Worm (Caenorhabditis elegans) whole organism, young adult: ENCODE data around the gene F59B10.5.

ENCODE experiments used
- D2030.7 ChIP-seq: fragments of 200-800 bp; sonication (Bioruptor generic); IDR thresholded peaks from 2 replicates; pipeline ENCODE4 v1.3.6; 2022; ENCODE audit warnings: missing genetic modification reagents, missing genetic modification characterization, missing compliant biosample characterization
- F55B11.4 ChIP-seq: sonication (generic microtip); optimal IDR thresholded peaks from 2 replicates; lab custom pipeline; 2016; ENCODE audit warnings: missing compliant biosample characterization, missing genetic modification characterization, borderline replicate concordance; ENCODE audit not compliant: insufficient read depth
- F57A8.1 ChIP-seq: fragments of 200-800 bp; sonication (Bioruptor generic); optimal IDR thresholded peaks from 2 replicates; lab custom pipeline; 2018; ENCODE audit warnings: mild to moderate bottlenecking, missing genetic modification characterization, moderate library complexity, missing compliant biosample characterization
- K11D2.4 ChIP-seq: fragments of 200-800 bp; sonication (Bioruptor generic); IDR thresholded peaks from 2 replicates; pipeline ENCODE4 v1.3.6; 2022; ENCODE audit warnings: missing genetic modification reagents, missing genetic modification characterization, missing compliant biosample characterization
- K12H6.12 ChIP-seq: fragments of 200-800 bp; sonication (Bioruptor generic); optimal IDR thresholded peaks from 2 replicates; lab custom pipeline; 2018; ENCODE audit warnings: mild to moderate bottlenecking, missing genetic modification characterization, missing compliant biosample characterization
- T07F8.4 ChIP-seq: sonication (generic microtip); optimal IDR thresholded peaks from 2 replicates; lab custom pipeline; 2016; ENCODE audit warnings: mild to moderate bottlenecking, missing genetic modification characterization, moderate library complexity, missing compliant biosample characterization
- T26A5.8 ChIP-seq: sonication (generic microtip); optimal IDR thresholded peaks from 2 replicates; lab custom pipeline; 2016; ENCODE audit warnings: missing genetic modification characterization, missing compliant biosample characterization
- Y56A3A.18 ChIP-seq: fragments of 200-800 bp; sonication (Bioruptor generic); IDR thresholded peaks from 2 replicates; pipeline ENCODE4 v1.3.6; 2022; ENCODE audit warnings: missing genetic modification reagents, missing genetic modification characterization, missing compliant biosample characterization
- Y67H2A.10 ChIP-seq: fragments of 200-800 bp; sonication (Bioruptor generic); conservative IDR thresholded peaks from 2 replicates; pipeline ENCODE4 v1.3.6; 2022; ENCODE audit warnings: missing genetic modification reagents, missing genetic modification characterization, missing compliant biosample characterization
- Y95B8A.8 ChIP-seq: fragments of 200-800 bp; sonication (Bioruptor generic); IDR thresholded peaks from 2 replicates; pipeline ENCODE4 v1.3.6; 2022; ENCODE audit warnings: missing genetic modification reagents, missing genetic modification characterization, missing compliant biosample characterization
- ZK185.1 ChIP-seq: sonication (generic microtip); optimal IDR thresholded peaks from 2 replicates; lab custom pipeline; 2016; ENCODE audit warnings: mild to moderate bottlenecking, missing genetic modification characterization, missing compliant biosample characterization; ENCODE audit not compliant: poor library complexity, severe bottlenecking
- atf-7 ChIP-seq: sonication (generic microtip); optimal IDR thresholded peaks from 2 replicates; lab custom pipeline; 2017; ENCODE audit warnings: mild to moderate bottlenecking, missing genetic modification characterization, missing compliant biosample characterization
- athp-1 ChIP-seq: sonication (generic microtip); optimal IDR thresholded peaks from 2 replicates; lab custom pipeline; 2017; ENCODE audit warnings: mild to moderate bottlenecking, missing genetic modification characterization, missing compliant biosample characterization
- cebp-1 ChIP-seq, 2 experiments: fragments of 200-800 bp in 1 of 2; sonication (Bioruptor generic) in 1 of 2; sonication (generic microtip) in 1 of 2; IDR thresholded peaks in 1 of 2; optimal IDR thresholded peaks in 1 of 2; 2 replicates each; pipeline versions ENCODE4 v1.3.6 to Lab custom; 2017 to 2022; ENCODE audit warnings: missing compliant biosample characterization in 2 of 2, missing genetic modification characterization in 2 of 2, mild to moderate bottlenecking in 1 of 2, missing genetic modification reagents in 1 of 2, moderate library complexity in 1 of 2
- ceh-58 ChIP-seq: fragments of 200-800 bp; sonication (Bioruptor generic); IDR thresholded peaks from 2 replicates; pipeline ENCODE4 v1.3.6; 2022; ENCODE audit warnings: missing genetic modification characterization, missing compliant biosample characterization
- chd-7 ChIP-seq: sonication (generic microtip); optimal IDR thresholded peaks from 2 replicates; lab custom pipeline; 2016; ENCODE audit warnings: mild to moderate bottlenecking, missing genetic modification characterization, moderate library complexity, missing compliant biosample characterization
- die-1 ChIP-seq: sonication (generic microtip); optimal IDR thresholded peaks from 2 replicates; lab custom pipeline; 2016; ENCODE audit warnings: missing genotype, mild to moderate bottlenecking, missing genetic modification characterization, missing compliant biosample characterization
- hrde-1 ChIP-seq: sonication (generic microtip); optimal IDR thresholded peaks from 2 replicates; lab custom pipeline; 2016; ENCODE audit warnings: missing genetic modification characterization, mild to moderate bottlenecking, missing compliant biosample characterization, moderate library complexity, missing genotype, missing genetic modification reagents, borderline replicate concordance
- lag-1 ChIP-seq: fragments of 200-800 bp; sonication (Bioruptor generic); IDR thresholded peaks from 2 replicates; pipeline ENCODE4 v1.3.6; 2022; ENCODE audit warnings: missing genetic modification reagents, missing genetic modification characterization, missing compliant biosample characterization
- let-607 ChIP-seq, 2 experiments: fragments of 200-800 bp in 1 of 2; sonication (Bioruptor generic) in 1 of 2; sonication (generic microtip) in 1 of 2; optimal IDR thresholded peaks; 2 replicates each; lab custom pipeline; 2016 to 2018; ENCODE audit warnings: mild to moderate bottlenecking in 2 of 2, missing compliant biosample characterization in 2 of 2, missing genetic modification characterization in 2 of 2, moderate library complexity in 2 of 2, missing genotype in 1 of 2
- lin-40 ChIP-seq: sonication (generic microtip); optimal IDR thresholded peaks from 2 replicates; lab custom pipeline; 2016; ENCODE audit warnings: missing genetic modification characterization, mild to moderate bottlenecking, missing compliant biosample characterization, missing genotype, missing genetic modification reagents
- lin-54 ChIP-seq: fragments of 200-800 bp; sonication (Bioruptor generic); optimal IDR thresholded peaks from 2 replicates; lab custom pipeline; 2018; ENCODE audit warnings: mild to moderate bottlenecking, missing genetic modification characterization, missing compliant biosample characterization
- lsl-1 ChIP-seq: fragments of 200-800 bp; sonication (Bioruptor generic); optimal IDR thresholded peaks from 2 replicates; lab custom pipeline; 2018; ENCODE audit warnings: mild to moderate bottlenecking, missing genetic modification characterization, moderate library complexity, missing compliant biosample characterization
- madf-6 ChIP-seq: fragments of 200-800 bp; sonication (Bioruptor generic); IDR thresholded peaks from 2 replicates; pipeline ENCODE4 v1.3.6; 2022; ENCODE audit warnings: missing genetic modification reagents, missing genetic modification characterization, missing compliant biosample characterization
- madf-8 ChIP-seq: fragments of 200-800 bp; sonication (Bioruptor generic); conservative IDR thresholded peaks from 2 replicates; pipeline ENCODE4 v1.3.6; 2022; ENCODE audit warnings: missing genetic modification reagents, missing genetic modification characterization, missing compliant biosample characterization
- nfya-1 ChIP-seq: sonication (generic microtip); optimal IDR thresholded peaks from 2 replicates; lab custom pipeline; 2017; ENCODE audit warnings: antibody characterized with exemption, missing compliant biosample characterization, missing genetic modification characterization, borderline replicate concordance; ENCODE audit not compliant: insufficient read depth
- nfya-2 ChIP-seq: fragments of 200-800 bp; sonication (Bioruptor generic); IDR thresholded peaks from 2 replicates; pipeline ENCODE4 v1.3.6; 2022; ENCODE audit warnings: missing genetic modification reagents, missing genetic modification characterization, missing compliant biosample characterization
- nhr-120 ChIP-seq: fragments of 200-800 bp; sonication (Bioruptor generic); IDR thresholded peaks from 2 replicates; pipeline ENCODE4 v1.3.6; 2022; ENCODE audit warnings: missing genetic modification characterization, missing compliant biosample characterization
- nhr-179 ChIP-seq: sonication (generic microtip); optimal IDR thresholded peaks from 2 replicates; lab custom pipeline; 2016; ENCODE audit warnings: mild to moderate bottlenecking, missing genetic modification characterization, missing compliant biosample characterization
- nhr-27 ChIP-seq: fragments of 200-800 bp; sonication (Bioruptor generic); optimal IDR thresholded peaks from 2 replicates; lab custom pipeline; 2018; ENCODE audit warnings: mild to moderate bottlenecking, missing genetic modification characterization, moderate library complexity, missing compliant biosample characterization
- nhr-80 ChIP-seq: sonication (generic microtip); optimal IDR thresholded peaks from 2 replicates; lab custom pipeline; 2016; ENCODE audit warnings: missing genetic modification characterization, missing compliant biosample characterization
- pbrm-1 ChIP-seq: fragments of 200-800 bp; sonication (Bioruptor generic); IDR thresholded peaks from 2 replicates; pipeline ENCODE4 v1.3.6; 2022; ENCODE audit warnings: missing genetic modification reagents, missing genetic modification characterization, missing compliant biosample characterization
- rcor-1 ChIP-seq: fragments of 200-800 bp; sonication (Bioruptor generic); IDR thresholded peaks from 2 replicates; pipeline ENCODE4 v1.3.6; 2022; ENCODE audit warnings: missing genetic modification reagents, missing genetic modification characterization, missing compliant biosample characterization
- rec-8 ChIP-seq, 2 experiments: sonication (generic microtip); optimal IDR thresholded peaks; 2 replicates each; lab custom pipeline; 2016; ENCODE audit warnings: mild to moderate bottlenecking in 2 of 2, missing genetic modification characterization in 2 of 2, missing genetic modification reagents in 2 of 2, missing genotype in 2 of 2, missing biosample characterization in 1 of 2, missing compliant biosample characterization in 1 of 2, moderate library complexity in 1 of 2
- snpc-1.1 ChIP-seq: sonication (generic microtip); optimal IDR thresholded peaks from 2 replicates; lab custom pipeline; 2017; ENCODE audit warnings: missing genetic modification characterization, mild to moderate bottlenecking, missing compliant biosample characterization, antibody characterized with exemption, moderate library complexity, missing genotype, missing genetic modification reagents; ENCODE audit not compliant: insufficient read depth
- tbp1 ChIP-seq: fragments of 200-800 bp; sonication (Bioruptor generic); optimal IDR thresholded peaks from 2 replicates; lab custom pipeline; 2018; ENCODE audit warnings: mild to moderate bottlenecking, missing genetic modification characterization, missing compliant biosample characterization
- tbx-9 ChIP-seq: sonication (generic microtip); optimal IDR thresholded peaks from 2 replicates; lab custom pipeline; 2016; ENCODE audit warnings: borderline replicate concordance, missing genetic modification characterization, inconsistent platforms, missing compliant biosample characterization
- unc-130 ChIP-seq: sonication (generic microtip); optimal IDR thresholded peaks from 2 replicates; lab custom pipeline; 2016; ENCODE audit warnings: missing genetic modification reagents, missing genetic modification characterization, missing compliant biosample characterization
- zfh-2 ChIP-seq: fragments of 200-800 bp; sonication (Bioruptor generic); conservative IDR thresholded peaks from 2 replicates; pipeline ENCODE4 v1.3.6; 2022; ENCODE audit warnings: missing genetic modification reagents, missing genetic modification characterization, missing compliant biosample characterization
- ztf-25 ChIP-seq: fragments of 200-800 bp; sonication (Bioruptor generic); IDR thresholded peaks from 2 replicates; pipeline ENCODE4 v1.3.6; 2022; ENCODE audit warnings: missing genetic modification reagents, missing genetic modification characterization, missing compliant biosample characterization
- ztf-6 ChIP-seq: fragments of 200-800 bp; sonication (Bioruptor generic); IDR thresholded peaks from 2 replicates; pipeline ENCODE4 v1.3.6; 2022; ENCODE audit warnings: missing genetic modification reagents, missing genetic modification characterization, missing compliant biosample characterization

Gene F59B10.5

ce11 chrII:10541923-10542486 is 18.5 kb upstream of the F59B10.5 start, which contains the start of gene pro-1 (continued):
- TF ChIP-seq Y95B8A.8 (GFP tag; lab: Robert Waterston, UW), result peak; percentile 85
- TF ChIP-seq nhr-27, result peak; percentile 12
- TF ChIP-seq ztf-25 (GFP tag; lab: Robert Waterston, UW), result 0 out of 2 replicates have a peak, but pooled peaks have one; percentile 7
- TF ChIP-seq tbx-9 (tag; lab: Kevin White, UChicago), result peak; percentile 5
- no peak for TF ChIP-seq die-1 (tag; lab: Kevin White, UChicago)
- peak; percentile 50 for TF ChIP-seq T26A5.8
- peak; percentile 37; the same call in 1 of the 2 replicates for TF ChIP-seq ceh-58 (GFP tag; lab: Robert Waterston, UW)
- TF ChIP-seq zfh-2 (GFP tag; lab: Robert Waterston, UW), result no peak
- no peak for TF ChIP-seq F55B11.4 (tag; lab: Kevin White, UChicago)
- TF ChIP-seq lin-54 (GFP tag; lab: Kevin White, UChicago), result peak; percentile 74
- no peak for TF ChIP-seq ztf-6
- TF ChIP-seq nfya-1, result no peak
- no peak for TF ChIP-seq lag-1 (GFP tag; lab: Robert Waterston, UW)
- peak; percentile 65 for TF ChIP-seq K12H6.12 (tag; lab: Kevin White, UChicago)
- TF ChIP-seq hrde-1 (tag; lab: Kevin White, UChicago), result no peak
- TF ChIP-seq pbrm-1 (GFP tag; lab: Robert Waterston, UW), result peak; percentile 94
- peak; percentile 81 for TF ChIP-seq atf-7 (tag; lab: Kevin White, UChicago)
- TF ChIP-seq nhr-120 (GFP tag; lab: Robert Waterston, UW), result peak; percentile 82
- TF ChIP-seq rcor-1 (GFP tag; lab: Robert Waterston, UW), result peak; percentile 52; the same call in 1 of the 2 replicates

- TF ChIP-seq madf-6 (GFP tag; lab: Robert Waterston, UW) (no peak), hrde-1 (tag; lab: Kevin White, UChicago) (peak; percentile 5), atf-7 (tag; lab: Kevin White, UChicago) (no peak)
Observed at ce11 chrII:10539232-10539631, 15.7 kb upstream of the F59B10.5 start, which contains the start of gene R166.3. R166.3 (minus strand) TSS chrII:10539332.

ce11 chrII:10537988-10538387 is 14.5 kb upstream of the F59B10.5 start:
- TF ChIP-seq rec-8 (tag; optimal IDR thresholded peaks at IDR 0.05; lab: Kevin White, UChicago) (peak; percentile 19 to 45), snpc-1.1 (no peak), D2030.7 (GFP tag; lab: Robert Waterston, UW) (peak; percentile 45), K11D2.4 (GFP tag; lab: Robert Waterston, UW) (0 out of 2 replicates have a peak, but pooled peaks have one; percentile 39), cebp-1 (GFP tag; IDR thresholded peaks at IDR 0.05; lab: Robert Waterston, UW) (no peak), cebp-1 (tag; optimal IDR thresholded peaks at IDR 0.05; lab: Kevin White, UChicago) (peak; percentile 15), lag-1 (GFP tag; lab: Robert Waterston, UW) (no peak), nhr-179 (tag; lab: Kevin White, UChicago) (no peak), tbp1 (GFP tag; lab: Kevin White, UChicago) (peak; percentile 32), lin-54 (GFP tag; lab: Kevin White, UChicago) (peak; percentile 35), unc-130 (GFP tag; lab: Kevin White, UChicago) (peak; percentile 80), nfya-2 (no peak), madf-8 (peak; percentile 29; the same call in 1 of the 2 replicates), lsl-1 (GFP tag; lab: Kevin White, UChicago) (peak; percentile 4), let-607 (tag; optimal IDR thresholded peaks at IDR 0.05; lab: Kevin White, UChicago) (peak in 1 of 2 experiments; percentile 24), chd-7 (tag; lab: Kevin White, UChicago) (no peak), F57A8.1 (GFP tag; lab: Kevin White, UChicago) (no peak), Y67H2A.10 (GFP tag; lab: Robert Waterston, UW) (no peak), ZK185.1 (tag; lab: Kevin White, UChicago) (peak; percentile 73), T26A5.8 (no peak), T07F8.4 (no peak), athp-1 (tag; lab: Kevin White, UChicago) (peak; percentile 31), nhr-80 (tag; lab: Kevin White, UChicago) (no peak), Y56A3A.18 (no peak), pbrm-1 (GFP tag; lab: Robert Waterston, UW) (peak; percentile 38; the same call in 1 of the 2 replicates), lin-40 (peak; percentile 31)
